Fruit fly (Drosophila melanogaster) whole organism, prepupa: ENCODE measurements around the gene mag.
A peak's percentile ranks its signal among the peaks of the same experiment; 100 is the strongest.

Experiments
- CG10631 ChIP-seq: fragments of 200-800 bp; sonication (Bioruptor generic); optimal IDR thresholded peaks from 2 replicates; lab custom pipeline; 2016; ENCODE audit warnings: missing biosample characterization, missing genetic modification characterization
- CG10669 ChIP-seq: fragments of 200-800 bp; sonication (Bioruptor generic); optimal IDR thresholded peaks from 3 replicates; lab custom pipeline; 2018; ENCODE audit warnings: missing biosample characterization, mild to moderate bottlenecking, missing genetic modification characterization, moderate library complexity
- CG11762 ChIP-seq: fragments of 200-800 bp; sonication (Bioruptor generic); optimal IDR thresholded peaks from 3 replicates; lab custom pipeline; 2016; ENCODE audit warnings: missing biosample characterization, missing genetic modification characterization; ENCODE audit not compliant: insufficient read depth
- CG11902 ChIP-seq: fragments of 200-800 bp; sonication (Bioruptor generic); optimal IDR thresholded peaks from 3 replicates; lab custom pipeline; 2016; ENCODE audit warnings: missing biosample characterization, missing genetic modification characterization
- CG15336 ChIP-seq: fragments of 200-800 bp; sonication (Bioruptor generic); IDR thresholded peaks from 2 replicates; pipeline ENCODE4 v1.3.6; 2022; ENCODE audit warnings: missing biosample characterization, missing genetic modification characterization
- CG16779 ChIP-seq: fragments of 200-800 bp; sonication (Bioruptor generic); optimal IDR thresholded peaks from 3 replicates; lab custom pipeline; 2017; ENCODE audit warnings: missing biosample characterization, mild to moderate bottlenecking, missing genetic modification characterization
- CG31627 ChIP-seq: fragments of 200-800 bp; sonication (Bioruptor generic); optimal IDR thresholded peaks from 3 replicates; lab custom pipeline; 2016; ENCODE audit warnings: missing biosample characterization, missing genetic modification characterization
- CG34406 ChIP-seq: fragments of 200-800 bp; sonication (Bioruptor generic); optimal IDR thresholded peaks from 3 replicates; lab custom pipeline; 2016; ENCODE audit warnings: missing biosample characterization, missing genetic modification characterization
- CG4318 ChIP-seq: fragments of 200-800 bp; sonication (Bioruptor generic); optimal IDR thresholded peaks from 3 replicates; lab custom pipeline; 2017; ENCODE audit warnings: missing biosample characterization, mild to moderate bottlenecking, missing genetic modification characterization
- CG9139 ChIP-seq: fragments of 200-800 bp; sonication (Bioruptor generic); optimal IDR thresholded peaks from 3 replicates; lab custom pipeline; 2017; ENCODE audit warnings: missing biosample characterization, mild to moderate bottlenecking, missing genetic modification characterization
- Eip75B ChIP-seq: fragments of 200-800 bp; sonication (Bioruptor generic); optimal IDR thresholded peaks from 3 replicates; lab custom pipeline; 2016; ENCODE audit warnings: missing biosample characterization, missing genetic modification characterization
- Ets21C ChIP-seq: fragments of 200-800 bp; sonication (Bioruptor generic); optimal IDR thresholded peaks from 3 replicates; lab custom pipeline; 2016; ENCODE audit warnings: missing biosample characterization, missing genetic modification characterization
- Ets96B ChIP-seq: fragments of 200-800 bp; optimal IDR thresholded peaks from 2 replicates; lab custom pipeline; 2019; ENCODE audit warnings: missing biosample characterization, mild to moderate bottlenecking, missing genetic modification characterization, moderate library complexity
- Gug ChIP-seq: fragments of 200-800 bp; sonication (Bioruptor generic); IDR thresholded peaks from 2 replicates; pipeline ENCODE4 v1.3.6; 2022; ENCODE audit warnings: missing biosample characterization, missing genetic modification characterization
- Hr38 ChIP-seq: sonication (Bioruptor generic); optimal IDR thresholded peaks from 2 replicates; lab custom pipeline; 2016; ENCODE audit warnings: missing biosample characterization, missing genetic modification characterization
- Hr39 ChIP-seq: fragments of 200-800 bp; sonication (Bioruptor generic); optimal IDR thresholded peaks from 2 replicates; lab custom pipeline; 2016; ENCODE audit warnings: missing biosample characterization, missing genetic modification characterization
- Lpt ChIP-seq: fragments of 200-800 bp; sonication (Bioruptor generic); optimal IDR thresholded peaks from 3 replicates; lab custom pipeline; 2016; ENCODE audit warnings: missing biosample characterization, missing genetic modification characterization
- Met ChIP-seq: fragments of 200-800 bp; sonication (Bioruptor generic); optimal IDR thresholded peaks from 3 replicates; lab custom pipeline; 2016; ENCODE audit warnings: missing biosample characterization, missing genetic modification characterization
- Smox ChIP-seq: fragments of 200-800 bp; sonication (Bioruptor generic); optimal IDR thresholded peaks from 3 replicates; lab custom pipeline; 2016; ENCODE audit warnings: missing biosample characterization, missing genetic modification characterization
- Sox14 ChIP-seq: fragments of 200-800 bp; sonication (Bioruptor generic); optimal IDR thresholded peaks from 3 replicates; lab custom pipeline; 2016; ENCODE audit warnings: missing biosample characterization, missing genetic modification characterization
- achi ChIP-seq: fragments of 200-800 bp; sonication (Bioruptor generic); optimal IDR thresholded peaks from 3 replicates; lab custom pipeline; 2016; ENCODE audit warnings: missing biosample characterization, missing genetic modification characterization
- acj6 ChIP-seq: fragments of 200-800 bp; sonication (Bioruptor generic); optimal IDR thresholded peaks from 3 replicates; lab custom pipeline; 2016; ENCODE audit warnings: missing biosample characterization, missing genetic modification characterization
- cyc ChIP-seq: fragments of 200-800 bp; sonication (Bioruptor generic); optimal IDR thresholded peaks from 3 replicates; lab custom pipeline; 2016; ENCODE audit warnings: missing biosample characterization, missing genetic modification characterization
- dac ChIP-seq: fragments of 200-800 bp; sonication (Bioruptor generic); optimal IDR thresholded peaks from 2 replicates; lab custom pipeline; 2017; ENCODE audit warnings: missing biosample characterization, mild to moderate bottlenecking, missing genetic modification characterization
- dsx ChIP-seq: fragments of 200-800 bp; optimal IDR thresholded peaks from 3 replicates; lab custom pipeline; 2019; ENCODE audit warnings: missing biosample characterization, mild to moderate bottlenecking, missing genetic modification characterization, moderate library complexity; ENCODE audit not compliant: poor library complexity, severe bottlenecking
- esn ChIP-seq: fragments of 200-800 bp; sonication (Bioruptor generic); optimal IDR thresholded peaks from 2 replicates; lab custom pipeline; 2016; ENCODE audit warnings: missing biosample characterization, mild to moderate bottlenecking, missing genetic modification characterization, moderate library complexity
- fd59A ChIP-seq: fragments of 200-800 bp; sonication (Bioruptor generic); optimal IDR thresholded peaks from 2 replicates; lab custom pipeline; 2017; ENCODE audit warnings: missing biosample characterization, mild to moderate bottlenecking, missing genetic modification characterization, missing genetic modification reagents
- fd85E ChIP-seq: fragments of 200-800 bp; sonication (Bioruptor generic); optimal IDR thresholded peaks from 3 replicates; lab custom pipeline; 2016; ENCODE audit warnings: missing biosample characterization, missing genetic modification characterization
- fkh ChIP-seq: fragments of 200-800 bp; sonication (Bioruptor generic); optimal IDR thresholded peaks from 3 replicates; lab custom pipeline; 2017; ENCODE audit warnings: missing biosample characterization, mild to moderate bottlenecking, missing genetic modification characterization, moderate library complexity
- pdm3 ChIP-seq: fragments of 200-800 bp; sonication (Bioruptor generic); optimal IDR thresholded peaks from 3 replicates; lab custom pipeline; 2016; ENCODE audit warnings: missing biosample characterization, missing genetic modification characterization
- svp ChIP-seq: fragments of 200-800 bp; sonication (Bioruptor generic); peaks from one replicate; lab custom pipeline; 2016; ENCODE audit warnings: missing biosample characterization, missing genetic modification characterization
- topi ChIP-seq: fragments of 200-800 bp; sonication (Bioruptor generic); optimal IDR thresholded peaks from 3 replicates; lab custom pipeline; 2016; ENCODE audit warnings: missing biosample characterization, missing genetic modification characterization
- vri ChIP-seq: fragments of 200-800 bp; sonication (Bioruptor generic); optimal IDR thresholded peaks from 3 replicates; lab custom pipeline; 2016; ENCODE audit warnings: missing biosample characterization, mild to moderate bottlenecking, missing genetic modification characterization

mag gene

dm6 chr3L:20452813-20453682 is 7.4 kb upstream of the mag start, which contains the start of gene CG5199 (continued):
- TF ChIP-seq vri (GFP tag; lab: Kevin White, UChicago) (no peak), pdm3 (GFP tag; lab: Kevin White, UChicago) (no peak), svp (GFP tag; lab: Kevin White, UChicago) (peak; percentile 84), Met (GFP tag; lab: Kevin White, UChicago) (no peak), Hr38 (GFP tag; lab: Kevin White, UChicago) (no peak), CG9139 (GFP tag; lab: Kevin White, UChicago) (no peak), acj6 (GFP tag; lab: Kevin White, UChicago) (peak; percentile 58), topi (peak; percentile 37), Eip75B (GFP tag; lab: Kevin White, UChicago) (no peak), dac (GFP tag; lab: Kevin White, UChicago) (no peak), esn (peak; percentile 50), CG10631 (GFP tag; lab: Kevin White, UChicago) (peak; percentile 82), CG11902 (GFP tag; lab: Kevin White, UChicago) (peak; percentile 53), Sox14 (peak; percentile 24), CG15336 (GFP tag; lab: Robert Waterston, UW) (0 out of 2 replicates have a peak, but pooled peaks have one; percentile 21), CG34406 (GFP tag; lab: Kevin White, UChicago) (peak; percentile 52), Lpt (peak; percentile 35), fkh (no peak), CG11762 (GFP tag; lab: Kevin White, UChicago) (peak; percentile 45)

dm6 chr3L:20462391-20462790 is 1.9 kb downstream of the mag start:
- TF ChIP-seq CG11762 (GFP tag; lab: Kevin White, UChicago) (no peak), Hr39 (GFP tag; lab: Kevin White, UChicago) (no peak), Met (GFP tag; lab: Kevin White, UChicago) (no peak), Lpt (no peak), topi (no peak), Gug (GFP tag; lab: Robert Waterston, UW) (no peak), Ets21C (GFP tag; lab: Kevin White, UChicago) (no peak), acj6 (GFP tag; lab: Kevin White, UChicago) (no peak), Ets96B (tag; lab: Kevin White, UChicago) (no peak), Smox (no peak), dac (GFP tag; lab: Kevin White, UChicago) (no peak), CG10669 (no peak), CG4318 (no peak), achi (no peak), fd85E (no peak)

dm6 chr3L:20464677-20465076 is 4.2 kb downstream of the mag start, which contains the start of gene atk:
Gene atk (minus strand): TSS chr3L:20464862.
- no peak for TF ChIP-seq esn
- TF ChIP-seq CG16779: no peak
- no peak for TF ChIP-seq CG4318
- no peak for TF ChIP-seq fd85E
- no peak for TF ChIP-seq Met (GFP tag; lab: Kevin White, UChicago)
- no peak for TF ChIP-seq dsx (GFP tag; lab: Kevin White, UChicago)
- no peak for TF ChIP-seq fd59A
- no peak for TF ChIP-seq CG31627 (GFP tag; lab: Kevin White, UChicago)
- no peak for TF ChIP-seq fkh
- no peak for TF ChIP-seq Gug (GFP tag; lab: Robert Waterston, UW)

dm6 chr3L:20465941-20466340 is 5.5 kb downstream of the mag start, which contains the start of gene CG42764:
Gene CG42764 (minus strand): TSS chr3L:20466041.
- TF ChIP-seq CG31627 (GFP tag; lab: Kevin White, UChicago): no peak
- TF ChIP-seq svp (GFP tag; lab: Kevin White, UChicago): no peak
- no peak for TF ChIP-seq cyc (GFP tag; lab: Kevin White, UChicago)
- TF ChIP-seq vri (GFP tag; lab: Kevin White, UChicago): no peak
